Worm (Caenorhabditis elegans) whole organism, L4 larva: ENCODE measurements around the gene C27D6.1.

Source experiments
- Y105C5A.15 ChIP-seq: fragments of 200-800 bp; sonication (Bioruptor generic); IDR thresholded peaks from 2 replicates; pipeline ENCODE4 v1.3.6; 2022; ENCODE audit warnings: missing genetic modification characterization, missing compliant biosample characterization
- ZK546.5 ChIP-seq, 2 experiments: sonication (generic microtip); optimal IDR thresholded peaks; 2 replicates each; lab custom pipeline; 2017; ENCODE audit warnings: missing biosample characterization in 2 of 2, missing genetic modification characterization in 2 of 2
- ces-1 ChIP-seq: fragments of 150-350 bp; sonication (generic microtip); optimal IDR thresholded peaks from 4 replicates; lab custom pipeline; 2014; ENCODE audit warnings: missing biosample characterization, missing genetic modification reagents, missing genetic modification characterization
- mdl-1 ChIP-seq, 2 experiments: fragments of 150-350 bp in 1 of 2; sonication (generic microtip) in 1 of 2; optimal IDR thresholded peaks; 2 replicates each; lab custom pipeline; 2014 to 2017; ENCODE audit warnings: missing biosample characterization in 2 of 2, missing genetic modification characterization in 2 of 2
- nhr-237 ChIP-seq: sonication (generic microtip); optimal IDR thresholded peaks from 2 replicates; lab custom pipeline; 2017; ENCODE audit warnings: missing biosample characterization, missing genetic modification characterization
- nhr-25 ChIP-seq: sonication (generic microtip); optimal IDR thresholded peaks from 2 replicates; lab custom pipeline; 2017; ENCODE audit warnings: missing genetic modification characterization, mild to moderate bottlenecking, missing compliant biosample characterization, antibody characterized with exemption, moderate library complexity, borderline replicate concordance; ENCODE audit not compliant: insufficient read depth
- pha-4 ChIP-seq, 2 experiments: fragments of 150-350 bp in 1 of 2; fragments of 200-800 bp in 1 of 2; sonication (Bioruptor generic) in 1 of 2; IDR thresholded peaks in 1 of 2; optimal IDR thresholded peaks in 1 of 2; 2 replicates each; pipeline versions ENCODE4 v1.3.6 to Lab custom; 2014 to 2022; ENCODE audit warnings: missing genetic modification characterization in 2 of 2, missing genetic modification reagents in 2 of 2, missing biosample characterization in 1 of 2, missing compliant biosample characterization in 1 of 2
- php-3 ChIP-seq: fragments of 200-800 bp; sonication (Bioruptor generic); IDR thresholded peaks from 2 replicates; pipeline ENCODE4 v1.3.6; 2022; ENCODE audit warnings: missing genetic modification reagents, missing genetic modification characterization, missing compliant biosample characterization
- skn-1 ChIP-seq: fragments of 150-350 bp; optimal IDR thresholded peaks from 2 replicates; lab custom pipeline; 2014; ENCODE audit warnings: missing biosample characterization, missing genetic modification characterization
- tra-1 ChIP-seq: fragments of 200-800 bp; sonication (Bioruptor generic); IDR thresholded peaks from 2 replicates; pipeline ENCODE4 v1.3.6; 2022; ENCODE audit warnings: missing genetic modification reagents, missing genetic modification characterization, missing compliant biosample characterization
- unc-130 ChIP-seq: sonication (generic microtip); optimal IDR thresholded peaks from 2 replicates; lab custom pipeline; 2016; ENCODE audit warnings: missing genetic modification reagents, missing genetic modification characterization, missing compliant biosample characterization
- unc-39 ChIP-seq: sonication (generic microtip); optimal IDR thresholded peaks from 2 replicates; lab custom pipeline; 2017; ENCODE audit warnings: missing biosample characterization, missing genetic modification characterization
- unc-62 ChIP-seq, 3 experiments: fragments of 150-350 bp in 1 of 3; sonication (generic microtip); optimal IDR thresholded peaks in 2 of 3; peaks in 1 of 3; 1 replicate in 1 of 3; 2 replicates in 2 of 3; lab custom pipeline; 2014 to 2017; ENCODE audit warnings: missing biosample characterization in 3 of 3, missing genetic modification characterization in 3 of 3, missing genetic modification reagents in 3 of 3, missing genotype in 1 of 3

- TF ChIP-seq mdl-1 (tag; optimal IDR thresholded peaks at IDR 0.05; lab: Kevin White, UChicago) (no peak), Y105C5A.15 (GFP tag; lab: Robert Waterston, UW) (no peak), unc-130 (GFP tag; lab: Kevin White, UChicago) (no peak), php-3 (GFP tag; lab: Robert Waterston, UW) (no peak), ZK546.5 (tag; optimal IDR thresholded peaks at IDR 0.05; lab: Kevin White, UChicago) (no peak), nhr-25 (tag; lab: Kevin White, UChicago) (no peak), pha-4 (GFP tag; IDR thresholded peaks at IDR 0.05; lab: Robert Waterston, UW) (no peak), pha-4 (tag; optimal IDR thresholded peaks at IDR 0.05; lab: Kevin White, UChicago) (no peak), unc-62 (GFP tag; optimal IDR thresholded peaks at IDR 0.05 in 1 of 2; lab: Kevin White, UChicago) (no peak), unc-62 (tag; optimal IDR thresholded peaks at IDR 0.05; lab: Kevin White, UChicago) (no peak), unc-39 (tag; lab: Kevin White, UChicago) (no peak), nhr-237 (no peak), tra-1 (GFP tag; lab: Robert Waterston, UW) (no peak), ces-1 (GFP tag; lab: Kevin White, UChicago) (no peak), skn-1 (tag; lab: Kevin White, UChicago) (no peak)
Measured at ce11 chrII:5226309-5226708, 53.8 kb downstream of the C27D6.1 start.
